Fruit fly (Drosophila melanogaster) whole organism, prepupa: ENCODE measurements around the gene FRG1.
A peak's percentile ranks its signal among the peaks of the same experiment; 100 is the strongest.

ENCODE experiments used
- CG10631 ChIP-seq: fragments of 200-800 bp; sonication (Bioruptor generic); optimal IDR thresholded peaks from 2 replicates; lab custom pipeline; 2016; ENCODE audit warnings: missing biosample characterization, missing genetic modification characterization
- CG10669 ChIP-seq: fragments of 200-800 bp; sonication (Bioruptor generic); optimal IDR thresholded peaks from 3 replicates; lab custom pipeline; 2018; ENCODE audit warnings: missing biosample characterization, mild to moderate bottlenecking, missing genetic modification characterization, moderate library complexity
- CG11294 ChIP-seq: fragments of 200-800 bp; sonication (Bioruptor generic); IDR thresholded peaks from 2 replicates; pipeline ENCODE4 v1.3.6; 2022; ENCODE audit warnings: missing biosample characterization, missing genetic modification characterization
- CG11762 ChIP-seq: fragments of 200-800 bp; sonication (Bioruptor generic); optimal IDR thresholded peaks from 3 replicates; lab custom pipeline; 2016; ENCODE audit warnings: missing biosample characterization, missing genetic modification characterization; ENCODE audit not compliant: insufficient read depth
- CG11902 ChIP-seq: fragments of 200-800 bp; sonication (Bioruptor generic); optimal IDR thresholded peaks from 3 replicates; lab custom pipeline; 2016; ENCODE audit warnings: missing biosample characterization, missing genetic modification characterization
- CG15336 ChIP-seq: fragments of 200-800 bp; sonication (Bioruptor generic); IDR thresholded peaks from 2 replicates; pipeline ENCODE4 v1.3.6; 2022; ENCODE audit warnings: missing biosample characterization, missing genetic modification characterization
- CG16779 ChIP-seq: fragments of 200-800 bp; sonication (Bioruptor generic); optimal IDR thresholded peaks from 3 replicates; lab custom pipeline; 2017; ENCODE audit warnings: missing biosample characterization, mild to moderate bottlenecking, missing genetic modification characterization
- CG31627 ChIP-seq: fragments of 200-800 bp; sonication (Bioruptor generic); optimal IDR thresholded peaks from 3 replicates; lab custom pipeline; 2016; ENCODE audit warnings: missing biosample characterization, missing genetic modification characterization
- CG3919 ChIP-seq: fragments of 200-800 bp; sonication (Bioruptor generic); optimal IDR thresholded peaks from 3 replicates; lab custom pipeline; 2016; ENCODE audit warnings: missing biosample characterization, missing genetic modification characterization
- CG4318 ChIP-seq: fragments of 200-800 bp; sonication (Bioruptor generic); optimal IDR thresholded peaks from 3 replicates; lab custom pipeline; 2017; ENCODE audit warnings: missing biosample characterization, mild to moderate bottlenecking, missing genetic modification characterization
- CG6163 ChIP-seq: fragments of 200-800 bp; sonication (Bioruptor generic); IDR thresholded peaks from 3 replicates; pipeline ENCODE4 v1.3.6; 2022; ENCODE audit warnings: missing biosample characterization, missing genetic modification characterization
- CG6276 ChIP-seq: fragments of 200-800 bp; sonication (Bioruptor generic); optimal IDR thresholded peaks from 2 replicates; lab custom pipeline; 2017; ENCODE audit warnings: missing biosample characterization, mild to moderate bottlenecking, missing genetic modification characterization
- CG6854 ChIP-seq: fragments of 200-800 bp; sonication (Bioruptor generic); optimal IDR thresholded peaks from 2 replicates; lab custom pipeline; 2017; ENCODE audit warnings: missing biosample characterization, mild to moderate bottlenecking, missing genetic modification characterization
- CG7368 ChIP-seq: fragments of 200-800 bp; sonication (Bioruptor generic); optimal IDR thresholded peaks from 3 replicates; lab custom pipeline; 2016; ENCODE audit warnings: missing biosample characterization, missing genetic modification characterization
- CG8632 ChIP-seq: fragments of 200-800 bp; sonication (Bioruptor generic); optimal IDR thresholded peaks from 3 replicates; lab custom pipeline; 2016; ENCODE audit warnings: missing biosample characterization, missing genetic modification characterization
- CG9139 ChIP-seq: fragments of 200-800 bp; sonication (Bioruptor generic); optimal IDR thresholded peaks from 3 replicates; lab custom pipeline; 2017; ENCODE audit warnings: missing biosample characterization, mild to moderate bottlenecking, missing genetic modification characterization
- Eip75B ChIP-seq: fragments of 200-800 bp; sonication (Bioruptor generic); optimal IDR thresholded peaks from 3 replicates; lab custom pipeline; 2016; ENCODE audit warnings: missing biosample characterization, missing genetic modification characterization
- Eip78C ChIP-seq: fragments of 200-800 bp; sonication (Bioruptor generic); peaks from one replicate; lab custom pipeline; 2016; ENCODE audit warnings: missing biosample characterization, missing genetic modification characterization
- Eip93F ChIP-seq: fragments of 200-800 bp; sonication (Bioruptor generic); optimal IDR thresholded peaks from 2 replicates; lab custom pipeline; 2016; ENCODE audit warnings: missing biosample characterization, mild to moderate bottlenecking, missing genetic modification characterization
- Ets21C ChIP-seq: fragments of 200-800 bp; sonication (Bioruptor generic); optimal IDR thresholded peaks from 3 replicates; lab custom pipeline; 2016; ENCODE audit warnings: missing biosample characterization, missing genetic modification characterization
- Gug ChIP-seq: fragments of 200-800 bp; sonication (Bioruptor generic); IDR thresholded peaks from 2 replicates; pipeline ENCODE4 v1.3.6; 2022; ENCODE audit warnings: missing biosample characterization, missing genetic modification characterization
- Hr39 ChIP-seq: fragments of 200-800 bp; sonication (Bioruptor generic); optimal IDR thresholded peaks from 2 replicates; lab custom pipeline; 2016; ENCODE audit warnings: missing biosample characterization, missing genetic modification characterization
- Hr4 ChIP-seq: fragments of 200-800 bp; sonication (Bioruptor generic); optimal IDR thresholded peaks from 3 replicates; lab custom pipeline; 2016; ENCODE audit warnings: missing biosample characterization, missing genetic modification characterization
- Lpt ChIP-seq: fragments of 200-800 bp; sonication (Bioruptor generic); optimal IDR thresholded peaks from 3 replicates; lab custom pipeline; 2016; ENCODE audit warnings: missing biosample characterization, missing genetic modification characterization
- Smox ChIP-seq: fragments of 200-800 bp; sonication (Bioruptor generic); optimal IDR thresholded peaks from 3 replicates; lab custom pipeline; 2016; ENCODE audit warnings: missing biosample characterization, missing genetic modification characterization
- Sox102F ChIP-seq: fragments of 200-800 bp; sonication (Bioruptor generic); optimal IDR thresholded peaks from 2 replicates; lab custom pipeline; 2016; ENCODE audit warnings: missing biosample characterization, mild to moderate bottlenecking, missing genetic modification characterization
- Sox15 ChIP-seq: fragments of 200-800 bp; sonication (Bioruptor generic); optimal IDR thresholded peaks from 3 replicates; lab custom pipeline; 2016; ENCODE audit warnings: missing biosample characterization, missing genetic modification characterization
- achi ChIP-seq: fragments of 200-800 bp; sonication (Bioruptor generic); optimal IDR thresholded peaks from 3 replicates; lab custom pipeline; 2016; ENCODE audit warnings: missing biosample characterization, missing genetic modification characterization
- cyc ChIP-seq: fragments of 200-800 bp; sonication (Bioruptor generic); optimal IDR thresholded peaks from 3 replicates; lab custom pipeline; 2016; ENCODE audit warnings: missing biosample characterization, missing genetic modification characterization
- dsx ChIP-seq: fragments of 200-800 bp; optimal IDR thresholded peaks from 3 replicates; lab custom pipeline; 2019; ENCODE audit warnings: missing biosample characterization, mild to moderate bottlenecking, missing genetic modification characterization, moderate library complexity; ENCODE audit not compliant: poor library complexity, severe bottlenecking
- eg ChIP-seq: fragments of 200-800 bp; sonication (Bioruptor generic); IDR thresholded peaks from 3 replicates; pipeline ENCODE4 v1.3.6; 2022; ENCODE audit warnings: missing biosample characterization, missing genetic modification characterization
- fd85E ChIP-seq: fragments of 200-800 bp; sonication (Bioruptor generic); optimal IDR thresholded peaks from 3 replicates; lab custom pipeline; 2016; ENCODE audit warnings: missing biosample characterization, missing genetic modification characterization
- fkh ChIP-seq: fragments of 200-800 bp; sonication (Bioruptor generic); optimal IDR thresholded peaks from 3 replicates; lab custom pipeline; 2017; ENCODE audit warnings: missing biosample characterization, mild to moderate bottlenecking, missing genetic modification characterization, moderate library complexity
- lz ChIP-seq: fragments of 200-800 bp; sonication (Bioruptor generic); optimal IDR thresholded peaks from 3 replicates; lab custom pipeline; 2016; ENCODE audit warnings: missing biosample characterization, missing genetic modification characterization
- net ChIP-seq: fragments of 200-800 bp; sonication (Bioruptor generic); optimal IDR thresholded peaks from 3 replicates; lab custom pipeline; 2016; ENCODE audit warnings: missing biosample characterization, missing genetic modification characterization
- pdm3 ChIP-seq: fragments of 200-800 bp; sonication (Bioruptor generic); optimal IDR thresholded peaks from 3 replicates; lab custom pipeline; 2016; ENCODE audit warnings: missing biosample characterization, missing genetic modification characterization
- spab ChIP-seq: fragments of 200-800 bp; sonication (Bioruptor generic); optimal IDR thresholded peaks from 2 replicates; lab custom pipeline; 2017; ENCODE audit warnings: missing biosample characterization, mild to moderate bottlenecking, missing genetic modification characterization, missing genetic modification reagents
- ss ChIP-seq, 2 experiments: fragments of 200-800 bp; sonication (Bioruptor generic); optimal IDR thresholded peaks; 2 replicates in 1 of 2; 3 replicates in 1 of 2; lab custom pipeline; 2017 to 2018; ENCODE audit warnings: mild to moderate bottlenecking in 2 of 2, missing biosample characterization in 2 of 2, missing genetic modification characterization in 2 of 2, moderate library complexity in 1 of 2
- svp ChIP-seq: fragments of 200-800 bp; sonication (Bioruptor generic); peaks from one replicate; lab custom pipeline; 2016; ENCODE audit warnings: missing biosample characterization, missing genetic modification characterization
- topi ChIP-seq: fragments of 200-800 bp; sonication (Bioruptor generic); optimal IDR thresholded peaks from 3 replicates; lab custom pipeline; 2016; ENCODE audit warnings: missing biosample characterization, missing genetic modification characterization
- vri ChIP-seq: fragments of 200-800 bp; sonication (Bioruptor generic); optimal IDR thresholded peaks from 3 replicates; lab custom pipeline; 2016; ENCODE audit warnings: missing biosample characterization, mild to moderate bottlenecking, missing genetic modification characterization

The FRG1 gene

dm6 chr3L:20309758-20310733 lies 13.3 kb upstream of the FRG1 start (continued):
- TF ChIP-seq Lpt (GFP tag; lab: Kevin White, UChicago): no peak
- TF ChIP-seq CG31627: peak; percentile 27
- TF ChIP-seq dsx (GFP tag; lab: Kevin White, UChicago): no peak
- TF ChIP-seq Eip78C (GFP tag; lab: Kevin White, UChicago): peak; percentile 61
- no peak for TF ChIP-seq fkh (GFP tag; lab: Kevin White, UChicago)
- no peak for TF ChIP-seq Eip75B
- TF ChIP-seq CG4318: no peak
- no peak for TF ChIP-seq net (GFP tag; lab: Kevin White, UChicago)
- no peak for TF ChIP-seq CG10669
- TF ChIP-seq Smox (GFP tag; lab: Kevin White, UChicago): no peak
- TF ChIP-seq lz (GFP tag; lab: Kevin White, UChicago): peak; percentile 19
- TF ChIP-seq CG11762 (GFP tag; lab: Kevin White, UChicago): no peak
- TF ChIP-seq Hr39 (GFP tag; lab: Kevin White, UChicago): no peak
- TF ChIP-seq CG15336 (GFP tag; lab: Robert Waterston, UW): no peak
- no peak for TF ChIP-seq Sox15 (GFP tag; lab: Kevin White, UChicago)
- TF ChIP-seq CG6276 (GFP tag; lab: Kevin White, UChicago): no peak
- TF ChIP-seq spab: no peak
- no peak for TF ChIP-seq CG6854
- no peak for TF ChIP-seq Hr4 (GFP tag; lab: Kevin White, UChicago)
- TF ChIP-seq fd85E: no peak
- TF ChIP-seq CG10631: no peak
- no peak for TF ChIP-seq eg (GFP tag; lab: Robert Waterston, UW)

DNA sequence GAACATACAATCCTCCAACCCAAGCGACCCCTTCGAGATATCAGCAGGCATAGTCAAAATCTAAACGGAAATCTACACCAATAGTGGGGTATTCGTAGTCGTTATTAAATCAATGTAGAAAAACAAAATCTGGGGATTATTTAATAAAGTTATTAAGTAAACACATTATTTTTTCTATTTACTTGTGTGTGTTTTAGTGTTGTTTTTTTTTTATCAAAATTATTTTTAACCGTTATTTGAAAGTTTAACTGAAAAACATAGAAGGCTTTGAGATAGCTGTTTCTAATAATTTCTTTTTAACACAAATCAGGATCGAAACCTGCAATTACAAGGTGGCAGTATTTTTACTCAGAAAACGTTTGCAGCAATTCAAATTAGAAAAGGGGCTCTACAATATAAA lies 12.6 kb upstream of the FRG1 start, which contains the start of gene polo:
polo (plus strand) TSS at position 301 of the 400 bp plus-strand sequence.
- TF ChIP-seq CG7368 (GFP tag; lab: Kevin White, UChicago) (no peak), dsx (GFP tag; lab: Kevin White, UChicago) (no peak), vri (GFP tag; lab: Kevin White, UChicago) (no peak), Sox102F (GFP tag; lab: Kevin White, UChicago) (no peak), CG6276 (GFP tag; lab: Kevin White, UChicago) (no peak), ss (GFP tag; optimal IDR thresholded peaks at IDR 0.05; lab: Kevin White, UChicago) (no peak), Eip93F (GFP tag; lab: Kevin White, UChicago) (no peak), Gug (no peak)
- TF ChIP-seq, all 60 proteins: peak for 0

DNA sequence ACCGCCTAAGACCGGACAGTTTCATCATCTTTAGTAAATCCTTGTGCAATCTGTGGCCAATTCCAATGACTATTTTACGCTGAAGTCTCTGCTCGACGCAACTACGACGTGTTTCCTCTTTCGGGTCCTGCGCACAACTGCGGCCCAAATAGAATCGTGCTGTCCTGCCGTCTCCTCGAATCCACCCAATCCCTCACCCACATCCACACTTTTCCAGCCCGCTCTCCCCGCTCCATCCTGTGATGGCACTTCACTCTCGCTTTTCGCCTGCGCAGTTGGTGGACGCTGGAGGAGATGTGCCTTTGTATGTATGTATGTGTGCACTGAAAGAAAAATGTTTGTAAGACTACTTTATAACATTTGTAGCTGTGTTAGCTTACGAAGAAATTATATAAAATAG lies 9.4 kb upstream of the FRG1 start, which contains the start of gene CG32225:
CG32225 (minus strand) TSS at position 142 of the 400 bp plus-strand sequence.
- TF ChIP-seq CG7368 (GFP tag; lab: Kevin White, UChicago): peak; percentile 31
- no peak for TF ChIP-seq dsx (GFP tag; lab: Kevin White, UChicago)
- peak; percentile 6 for TF ChIP-seq Hr4 (GFP tag; lab: Kevin White, UChicago)
- TF ChIP-seq Eip78C (GFP tag; lab: Kevin White, UChicago): peak; percentile 47

dm6 chr3L:20302081-20302630 lies 5.4 kb upstream of the FRG1 start, which contains the start of gene Pex23:
Pex23 (minus strand) TSS chr3L:20302141.
- no peak for TF ChIP-seq ss (GFP tag; optimal IDR thresholded peaks at IDR 0.05; lab: Kevin White, UChicago)
- TF ChIP-seq CG11902 (GFP tag; lab: Kevin White, UChicago): peak; percentile 69
- TF ChIP-seq cyc (GFP tag; lab: Kevin White, UChicago): peak; percentile 82
- TF ChIP-seq pdm3 (GFP tag; lab: Kevin White, UChicago): peak; percentile 82
- 0 out of 2 replicates have a peak, but pooled peaks have one; percentile 46 for TF ChIP-seq CG15336 (GFP tag; lab: Robert Waterston, UW)
- peak; percentile 76 for TF ChIP-seq Sox15 (GFP tag; lab: Kevin White, UChicago)
- peak; percentile 70 for TF ChIP-seq achi (GFP tag; lab: Kevin White, UChicago)
- TF ChIP-seq svp (GFP tag; lab: Kevin White, UChicago): no peak
- peak; percentile 74 for TF ChIP-seq Ets21C
- peak; percentile 59 for TF ChIP-seq CG8632
- no peak for TF ChIP-seq CG9139
- no peak for TF ChIP-seq CG10669
- TF ChIP-seq CG10631: peak; percentile 83
- TF ChIP-seq fd85E: no peak
- peak; percentile 72 for TF ChIP-seq CG3919
- TF ChIP-seq topi: peak; percentile 74
- peak; percentile 76 for TF ChIP-seq CG6163
- TF ChIP-seq CG7368 (GFP tag; lab: Kevin White, UChicago): peak; percentile 36
- no peak for TF ChIP-seq Eip75B
- TF ChIP-seq CG11294 (GFP tag; lab: Robert Waterston, UW): peak; percentile 58; the same call in 1 of the 2 replicates
- no peak for TF ChIP-seq CG16779 (tag; lab: Kevin White, UChicago)
- TF ChIP-seq Sox102F (GFP tag; lab: Kevin White, UChicago): peak; percentile 62
- TF ChIP-seq CG11762 (GFP tag; lab: Kevin White, UChicago): peak; percentile 42
